Fruit fly (Drosophila melanogaster) Kc167 (cell line): ENCODE data around the gene eIF4H2.

ENCODE experiments used
- Myc ChIP-seq: fragments of >200 bp; optimal IDR thresholded peaks from 2 replicates; lab custom pipeline; 2017; ENCODE audit warnings: missing external identifiers
- h ChIP-seq: fragments of >200 bp; optimal IDR thresholded peaks from 3 replicates; lab custom pipeline; 2018; ENCODE audit warnings: missing external identifiers

DNA sequence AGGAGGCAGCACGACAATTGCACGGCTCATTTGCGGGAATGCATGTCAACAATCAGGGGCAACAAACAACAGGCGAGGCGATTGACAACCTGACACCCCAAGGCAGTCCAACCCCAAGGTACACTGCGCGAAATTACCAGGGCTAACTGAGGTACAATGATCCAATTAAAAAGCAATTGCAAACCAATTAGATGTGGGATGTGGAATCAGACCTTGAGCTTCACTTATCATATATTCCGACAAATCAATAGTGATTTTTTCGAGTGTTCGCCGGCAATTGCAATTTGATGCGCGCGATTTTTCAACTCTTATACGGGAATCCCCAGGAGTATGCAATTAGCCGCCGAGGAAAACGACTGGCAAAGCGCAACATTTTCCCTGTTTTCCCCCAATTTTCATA is 21.2 kb downstream of the eIF4H2 start:
- TF ChIP-seq h (lab: Kevin White, UChicago) (no peak), Myc (lab: Kevin White, UChicago) (no peak)
